Fruit fly (Drosophila melanogaster): ENCODE results near the gene dmGlut.

DNA sequence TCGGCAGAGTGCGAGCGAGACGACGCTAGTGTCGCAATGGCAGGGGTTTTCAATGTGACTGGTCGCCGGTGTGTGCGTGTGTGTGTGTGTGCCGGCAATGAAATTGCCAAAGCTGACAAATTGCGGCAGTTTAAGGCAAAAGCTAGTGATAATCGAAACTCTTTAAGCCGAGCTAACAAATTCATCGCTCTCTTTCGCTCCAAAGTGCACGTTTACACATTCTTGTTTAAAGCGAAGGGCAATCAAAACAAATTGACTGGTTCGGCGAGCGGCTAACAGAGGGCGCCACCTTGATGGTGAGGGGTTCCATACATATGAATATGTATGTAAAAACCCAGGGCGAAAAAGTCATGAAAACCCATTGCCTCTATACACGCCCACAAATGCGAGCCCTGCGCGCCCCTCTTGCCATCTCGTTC lies 23.4 kb upstream of the dmGlut start:
- no peak for TF ChIP-seq CG8301 (tag; optimal IDR thresholded peaks at IDR 0.05)
- no peak for TF ChIP-seq Ets98B (GFP tag; IDR thresholded peaks at IDR 0.05)
- TF ChIP-seq Pif1B (GFP tag; optimal IDR thresholded peaks at IDR 0.05) = no peak
- TF ChIP-seq Snoo (tag; optimal IDR thresholded peaks at IDR 0.05) = no peak
- TF ChIP-seq CG15710 (tag; optimal IDR thresholded peaks at IDR 0.05) = no peak
- TF ChIP-seq EcR (GFP tag; optimal IDR thresholded peaks at IDR 0.05) = no peak
- TF ChIP-seq CG9948 (tag; optimal IDR thresholded peaks at IDR 0.05) = no peak
- TF ChIP-seq gl (tag; optimal IDR thresholded peaks at IDR 0.05) = no peak
- TF ChIP-seq CG17806 (tag; optimal IDR thresholded peaks at IDR 0.05) = no peak
- TF ChIP-seq CG13204 (GFP tag; optimal IDR thresholded peaks at IDR 0.05) = no peak
- TF ChIP-seq CG8159 (tag; optimal IDR thresholded peaks at IDR 0.05) = no peak
- no peak for TF ChIP-seq CG34367 (tag; optimal IDR thresholded peaks at IDR 0.05)

Measured in whole organism, pupa.